Worm (Caenorhabditis elegans) whole organism, young adult: ENCODE measurements around the gene pes-8.
A peak's percentile ranks its signal among the peaks of the same experiment; 100 is the strongest.

Source experiments
- C17E4.6 ChIP-seq: fragments of 200-800 bp; sonication (Bioruptor generic); IDR thresholded peaks from 2 replicates; pipeline ENCODE4 v1.3.6; 2022; ENCODE audit warnings: missing genetic modification reagents, missing genetic modification characterization, missing compliant biosample characterization
- F10E7.11 ChIP-seq: sonication (generic microtip); optimal IDR thresholded peaks from 2 replicates; lab custom pipeline; 2017; ENCODE audit warnings: mild to moderate bottlenecking, missing genetic modification characterization, moderate library complexity, missing compliant biosample characterization
- F37B4.10 ChIP-seq: fragments of 200-800 bp; sonication (Bioruptor generic); IDR thresholded peaks from 2 replicates; pipeline ENCODE4 v1.3.6; 2022; ENCODE audit warnings: missing genetic modification characterization, missing compliant biosample characterization
- K12H6.12 ChIP-seq: fragments of 200-800 bp; sonication (Bioruptor generic); optimal IDR thresholded peaks from 2 replicates; lab custom pipeline; 2018; ENCODE audit warnings: mild to moderate bottlenecking, missing genetic modification characterization, missing compliant biosample characterization
- T26A5.8 ChIP-seq: sonication (generic microtip); optimal IDR thresholded peaks from 2 replicates; lab custom pipeline; 2016; ENCODE audit warnings: missing genetic modification characterization, missing compliant biosample characterization
- Y56A3A.18 ChIP-seq: fragments of 200-800 bp; sonication (Bioruptor generic); IDR thresholded peaks from 2 replicates; pipeline ENCODE4 v1.3.6; 2022; ENCODE audit warnings: missing genetic modification reagents, missing genetic modification characterization, missing compliant biosample characterization
- Y67H2A.10 ChIP-seq: fragments of 200-800 bp; sonication (Bioruptor generic); conservative IDR thresholded peaks from 2 replicates; pipeline ENCODE4 v1.3.6; 2022; ENCODE audit warnings: missing genetic modification reagents, missing genetic modification characterization, missing compliant biosample characterization
- Y79H2A.3 ChIP-seq: fragments of 200-800 bp; sonication (Bioruptor generic); conservative IDR thresholded peaks from 2 replicates; pipeline ENCODE4 v1.3.6; 2022; ENCODE audit warnings: missing genetic modification reagents, missing genetic modification characterization, missing compliant biosample characterization
- ZK185.1 ChIP-seq: sonication (generic microtip); optimal IDR thresholded peaks from 2 replicates; lab custom pipeline; 2016; ENCODE audit warnings: mild to moderate bottlenecking, missing genetic modification characterization, missing compliant biosample characterization; ENCODE audit not compliant: poor library complexity, severe bottlenecking
- ama-1 ChIP-seq, 3 experiments: fragments of 150-350 bp in 1 of 3; sonication (generic microtip) in 2 of 3; optimal IDR thresholded peaks; 2 replicates each; lab custom pipeline; 2014 to 2018; ENCODE audit warnings: missing biosample characterization in 2 of 3, missing genetic modification characterization in 2 of 3, missing genetic modification reagents in 2 of 3
- attf-6 ChIP-seq: fragments of 200-800 bp; sonication (Bioruptor generic); IDR thresholded peaks from 2 replicates; pipeline ENCODE4 v1.3.6; 2022; ENCODE audit warnings: missing genetic modification reagents, missing genetic modification characterization, missing compliant biosample characterization
- cebp-2 ChIP-seq: fragments of 200-800 bp; sonication (Bioruptor generic); IDR thresholded peaks from 2 replicates; pipeline ENCODE4 v1.3.6; 2022; ENCODE audit warnings: missing genetic modification characterization, missing compliant biosample characterization
- ceh-100 ChIP-seq: fragments of 200-800 bp; sonication (Bioruptor generic); IDR thresholded peaks from 2 replicates; pipeline ENCODE4 v1.3.6; 2022; ENCODE audit warnings: missing genetic modification reagents, missing genetic modification characterization, missing compliant biosample characterization
- ceh-58 ChIP-seq: fragments of 200-800 bp; sonication (Bioruptor generic); IDR thresholded peaks from 2 replicates; pipeline ENCODE4 v1.3.6; 2022; ENCODE audit warnings: missing genetic modification characterization, missing compliant biosample characterization
- ceh-91 ChIP-seq: fragments of 200-800 bp; sonication (Bioruptor generic); IDR thresholded peaks from 2 replicates; pipeline ENCODE4 v1.3.6; 2022; ENCODE audit warnings: missing genetic modification reagents, missing genetic modification characterization, missing compliant biosample characterization
- ekl-4 ChIP-seq: fragments of 200-800 bp; sonication (Bioruptor generic); IDR thresholded peaks from 2 replicates; pipeline ENCODE4 v1.3.6; 2022; ENCODE audit warnings: missing genetic modification reagents, missing genetic modification characterization, missing compliant biosample characterization
- ets-4 ChIP-seq: fragments of 200-800 bp; sonication (Bioruptor generic); optimal IDR thresholded peaks from 2 replicates; lab custom pipeline; 2018; ENCODE audit warnings: mild to moderate bottlenecking, missing genetic modification characterization, missing compliant biosample characterization
- fkh-3 ChIP-seq: sonication (generic microtip); optimal IDR thresholded peaks from 2 replicates; lab custom pipeline; 2016; ENCODE audit warnings: mild to moderate bottlenecking, missing genetic modification characterization, missing compliant biosample characterization
- gei-17 ChIP-seq: fragments of 200-800 bp; sonication (Bioruptor generic); optimal IDR thresholded peaks from 2 replicates; lab custom pipeline; 2018; ENCODE audit warnings: mild to moderate bottlenecking, missing genetic modification characterization, missing compliant biosample characterization
- hlh-26 ChIP-seq: fragments of 200-800 bp; sonication (Bioruptor generic); conservative IDR thresholded peaks from 2 replicates; pipeline ENCODE4 v1.3.6; 2022; ENCODE audit warnings: missing genetic modification reagents, missing genetic modification characterization, missing compliant biosample characterization
- hmg-1.2 ChIP-seq: fragments of 200-800 bp; sonication (Bioruptor generic); IDR thresholded peaks from 2 replicates; pipeline ENCODE4 v1.3.6; 2022; ENCODE audit warnings: missing genetic modification reagents, missing genetic modification characterization, missing compliant biosample characterization
- hrde-1 ChIP-seq: sonication (generic microtip); optimal IDR thresholded peaks from 2 replicates; lab custom pipeline; 2016; ENCODE audit warnings: missing genetic modification characterization, mild to moderate bottlenecking, missing compliant biosample characterization, moderate library complexity, missing genotype, missing genetic modification reagents, borderline replicate concordance
- lin-26 ChIP-seq: fragments of 200-800 bp; sonication (Bioruptor generic); IDR thresholded peaks from 2 replicates; pipeline ENCODE4 v1.3.6; 2022; ENCODE audit warnings: missing genetic modification reagents, missing genetic modification characterization, missing compliant biosample characterization
- mel-28 ChIP-seq: sonication (generic microtip); optimal IDR thresholded peaks from 2 replicates; lab custom pipeline; 2016; ENCODE audit warnings: borderline replicate concordance, mild to moderate bottlenecking, missing genetic modification characterization, missing compliant biosample characterization
- mxl-1 ChIP-seq: sonication (generic microtip); optimal IDR thresholded peaks from 2 replicates; lab custom pipeline; 2016; ENCODE audit warnings: missing genetic modification characterization, missing compliant biosample characterization
- nhr-80 ChIP-seq: sonication (generic microtip); optimal IDR thresholded peaks from 2 replicates; lab custom pipeline; 2016; ENCODE audit warnings: missing genetic modification characterization, missing compliant biosample characterization
- nhr-90 ChIP-seq: sonication (generic microtip); optimal IDR thresholded peaks from 2 replicates; lab custom pipeline; 2016; ENCODE audit warnings: missing genotype, mild to moderate bottlenecking, missing genetic modification characterization, missing compliant biosample characterization
- pha-4 ChIP-seq: fragments of 150-350 bp; sonication (generic microtip); optimal IDR thresholded peaks from 2 replicates; lab custom pipeline; 2014; ENCODE audit warnings: missing biosample characterization, missing genetic modification reagents, missing genetic modification characterization
- rcor-1 ChIP-seq: fragments of 200-800 bp; sonication (Bioruptor generic); IDR thresholded peaks from 2 replicates; pipeline ENCODE4 v1.3.6; 2022; ENCODE audit warnings: missing genetic modification reagents, missing genetic modification characterization, missing compliant biosample characterization
- rec-8 ChIP-seq, 2 experiments: sonication (generic microtip); optimal IDR thresholded peaks; 2 replicates each; lab custom pipeline; 2016; ENCODE audit warnings: mild to moderate bottlenecking in 2 of 2, missing genetic modification characterization in 2 of 2, missing genetic modification reagents in 2 of 2, missing genotype in 2 of 2, missing biosample characterization in 1 of 2, missing compliant biosample characterization in 1 of 2, moderate library complexity in 1 of 2
- rpc-1 ChIP-seq, 2 experiments: fragments of 150-350 bp in 1 of 2; sonication (generic microtip) in 1 of 2; optimal IDR thresholded peaks; 2 replicates each; lab custom pipeline; 2014 to 2018; ENCODE audit warnings: missing biosample characterization in 1 of 2, missing genetic modification characterization in 1 of 2, missing genetic modification reagents in 1 of 2, missing genotype in 1 of 2
- sdz-38 ChIP-seq: sonication (generic microtip); optimal IDR thresholded peaks from 2 replicates; lab custom pipeline; 2016; ENCODE audit warnings: missing genotype, missing genetic modification characterization, missing compliant biosample characterization
- sptf-2 ChIP-seq: fragments of 200-800 bp; sonication (Bioruptor generic); optimal IDR thresholded peaks from 2 replicates; lab custom pipeline; 2018; ENCODE audit warnings: mild to moderate bottlenecking, missing genetic modification characterization, missing compliant biosample characterization
- tbp1 ChIP-seq: fragments of 200-800 bp; sonication (Bioruptor generic); optimal IDR thresholded peaks from 2 replicates; lab custom pipeline; 2018; ENCODE audit warnings: mild to moderate bottlenecking, missing genetic modification characterization, missing compliant biosample characterization
- unc-130 ChIP-seq: sonication (generic microtip); optimal IDR thresholded peaks from 2 replicates; lab custom pipeline; 2016; ENCODE audit warnings: missing genetic modification reagents, missing genetic modification characterization, missing compliant biosample characterization
- zim-3 ChIP-seq: sonication (generic microtip); optimal IDR thresholded peaks from 2 replicates; lab custom pipeline; 2017; ENCODE audit warnings: mild to moderate bottlenecking, missing genetic modification characterization, moderate library complexity, missing compliant biosample characterization
- ztf-26 ChIP-seq: sonication (generic microtip); optimal IDR thresholded peaks from 2 replicates; lab custom pipeline; 2017; ENCODE audit warnings: missing genetic modification characterization, missing compliant biosample characterization

pes-8 gene

ce11 chrX:9226904-9227303, 24.7 kb upstream of the pes-8 start:
- no peak for TF ChIP-seq fkh-3
- TF ChIP-seq rcor-1, result no peak
- TF ChIP-seq pha-4, result no peak

- TF ChIP-seq nhr-90 (tag; lab: Kevin White, UChicago) (no peak), rpc-1 (optimal IDR thresholded peaks at IDR 0.05; lab: Kevin White, UChicago) (no peak), rpc-1 (tag; optimal IDR thresholded peaks at IDR 0.05; lab: Kevin White, UChicago) (no peak), ceh-58 (no peak), ceh-100 (GFP tag; lab: Robert Waterston, UW) (no peak), hrde-1 (tag; lab: Kevin White, UChicago) (no peak), sptf-2 (no peak), attf-6 (no peak), gei-17 (GFP tag; lab: Kevin White, UChicago) (no peak), mel-28 (no peak), K12H6.12 (no peak), ZK185.1 (no peak), hlh-26 (GFP tag; lab: Robert Waterston, UW) (no peak), rec-8 (tag; optimal IDR thresholded peaks at IDR 0.05; lab: Kevin White, UChicago) (no peak), mxl-1 (no peak), lin-26 (GFP tag; lab: Robert Waterston, UW) (no peak), hmg-1.2 (no peak)
These were observed 23.1 kb upstream of the pes-8 start for ce11 chrX:9228441-9228840.

ce11 chrX:9230322-9230721, 21.3 kb upstream of the pes-8 start:
- TF ChIP-seq ekl-4, result no peak
- no peak for TF ChIP-seq ceh-91 (GFP tag; lab: Robert Waterston, UW)
- no peak for TF ChIP-seq tbp1
- no peak for TF ChIP-seq T26A5.8
- TF ChIP-seq Y67H2A.10 (GFP tag; lab: Robert Waterston, UW), result no peak
- no peak for TF ChIP-seq ets-4 (GFP tag; lab: Kevin White, UChicago)
- no peak for TF ChIP-seq zim-3 (tag; lab: Kevin White, UChicago)
- TF ChIP-seq lin-26 (GFP tag; lab: Robert Waterston, UW), result no peak
- no peak for TF ChIP-seq unc-130 (GFP tag; lab: Kevin White, UChicago)
- TF ChIP-seq Y56A3A.18 (GFP tag; lab: Robert Waterston, UW), result no peak
- no peak for TF ChIP-seq ztf-26 (tag; lab: Kevin White, UChicago)

ce11 chrX:9231556-9231955, 20.0 kb upstream of the pes-8 start:
- TF ChIP-seq Y79H2A.3, result no peak
- no peak for TF ChIP-seq cebp-2 (GFP tag; lab: Robert Waterston, UW)
- TF ChIP-seq mxl-1, result no peak
- TF ChIP-seq sdz-38 (tag; lab: Kevin White, UChicago), result no peak
- peak; percentile 33 for TF ChIP-seq nhr-80 (tag; lab: Kevin White, UChicago)
- no peak for TF ChIP-seq F10E7.11 (tag; lab: Kevin White, UChicago)
- no peak for TF ChIP-seq ama-1 (optimal IDR thresholded peaks at IDR 0.05; lab: Kevin White, UChicago)
- TF ChIP-seq ama-1 (GFP tag; optimal IDR thresholded peaks at IDR 0.05; lab: Kevin White, UChicago), result no peak
- TF ChIP-seq F37B4.10 (GFP tag; lab: Robert Waterston, UW), result no peak
- no peak for TF ChIP-seq C17E4.6 (GFP tag; lab: Robert Waterston, UW)
